Fruit fly (Drosophila melanogaster) whole organism, embryonic: ENCODE measurements around the gene CG14667.

Experiments used
- Abd-B ChIP-seq: fragments of 200-800 bp; sonication (Bioruptor generic); optimal IDR thresholded peaks from 2 replicates; lab custom pipeline; 2018; ENCODE audit warnings: missing biosample characterization, mild to moderate bottlenecking, missing genetic modification characterization, moderate library complexity
- Atf-2 ChIP-seq: fragments of 200-800 bp; sonication (Bioruptor generic); optimal IDR thresholded peaks from 2 replicates; lab custom pipeline; 2016; ENCODE audit warnings: missing biosample characterization, missing genetic modification characterization
- Bteb2 ChIP-seq: fragments of 200-800 bp; sonication (Bioruptor generic); optimal IDR thresholded peaks from 2 replicates; lab custom pipeline; 2016; ENCODE audit warnings: missing biosample characterization, missing genetic modification characterization
- CG10267 ChIP-seq: fragments of 200-800 bp; sonication (Bioruptor generic); optimal IDR thresholded peaks from 2 replicates; lab custom pipeline; 2018; ENCODE audit warnings: missing biosample characterization, mild to moderate bottlenecking, missing genetic modification characterization, moderate library complexity
- CG10431 ChIP-seq: fragments of 200-800 bp; sonication (Bioruptor generic); optimal IDR thresholded peaks from 3 replicates; lab custom pipeline; 2018; ENCODE audit warnings: missing biosample characterization, mild to moderate bottlenecking, missing genetic modification characterization
- CG10654 ChIP-seq: fragments of 200-800 bp; sonication (Bioruptor generic); optimal IDR thresholded peaks from 2 replicates; lab custom pipeline; 2016; ENCODE audit warnings: missing biosample characterization, missing genetic modification characterization
- CG11696 ChIP-seq: fragments of 200-800 bp; sonication (Bioruptor generic); IDR thresholded peaks from 2 replicates; pipeline ENCODE4 v1.3.6; 2022; ENCODE audit warnings: missing biosample characterization, missing genetic modification characterization
- CG12104 ChIP-seq: fragments of 200-800 bp; sonication (Bioruptor generic); optimal IDR thresholded peaks from 3 replicates; lab custom pipeline; 2016; ENCODE audit warnings: missing biosample characterization, missing genetic modification characterization
- CG12942 ChIP-seq: fragments of 200-800 bp; sonication (Bioruptor generic); optimal IDR thresholded peaks from 3 replicates; lab custom pipeline; 2016; ENCODE audit warnings: missing biosample characterization, missing genetic modification characterization
- CG13424 ChIP-seq: fragments of 200-800 bp; sonication (Bioruptor generic); optimal IDR thresholded peaks from 2 replicates; lab custom pipeline; 2019; ENCODE audit warnings: missing biosample characterization, mild to moderate bottlenecking, missing genetic modification characterization, moderate library complexity
- CG14667 ChIP-seq: fragments of 200-800 bp; sonication (Bioruptor generic); IDR thresholded peaks from 2 replicates; pipeline ENCODE4 v1.3.6; 2022; ENCODE audit warnings: missing biosample characterization, missing genetic modification characterization
- CG17385 ChIP-seq: fragments of 200-800 bp; sonication (Bioruptor generic); optimal IDR thresholded peaks from 3 replicates; lab custom pipeline; 2018; ENCODE audit warnings: missing biosample characterization, mild to moderate bottlenecking, missing genetic modification characterization
- CG17568 ChIP-seq: fragments of 200-800 bp; sonication (Bioruptor generic); optimal IDR thresholded peaks from 2 replicates; lab custom pipeline; 2018; ENCODE audit warnings: missing biosample characterization, mild to moderate bottlenecking, missing genetic modification characterization, moderate library complexity
- CG2678 ChIP-seq: fragments of 200-800 bp; sonication (Bioruptor generic); optimal IDR thresholded peaks from 3 replicates; lab custom pipeline; 2019; ENCODE audit warnings: missing biosample characterization, mild to moderate bottlenecking, missing genetic modification characterization, moderate library complexity
- CG31365 ChIP-seq: fragments of 200-800 bp; sonication (Bioruptor generic); optimal IDR thresholded peaks from 2 replicates; lab custom pipeline; 2018; ENCODE audit warnings: missing biosample characterization, mild to moderate bottlenecking, missing genetic modification characterization
- CG33213 ChIP-seq: fragments of 200-800 bp; sonication (Bioruptor generic); optimal IDR thresholded peaks from 3 replicates; lab custom pipeline; 2016; ENCODE audit warnings: missing biosample characterization, missing genetic modification characterization
- CG3407 ChIP-seq: fragments of 200-800 bp; sonication (Bioruptor generic); optimal IDR thresholded peaks from 2 replicates; lab custom pipeline; 2018; ENCODE audit warnings: missing biosample characterization, mild to moderate bottlenecking, missing genetic modification characterization
- CG4424 ChIP-seq: fragments of 200-800 bp; sonication (Bioruptor generic); optimal IDR thresholded peaks from 3 replicates; lab custom pipeline; 2016; ENCODE audit warnings: missing biosample characterization, missing genetic modification characterization
- CG4730 ChIP-seq: fragments of 200-800 bp; sonication (Bioruptor generic); IDR thresholded peaks from 2 replicates; pipeline ENCODE4 v1.3.6; 2022; ENCODE audit warnings: missing biosample characterization, missing genetic modification characterization
- CG6765 ChIP-seq: fragments of 200-800 bp; sonication (Bioruptor generic); optimal IDR thresholded peaks from 3 replicates; lab custom pipeline; 2017; ENCODE audit warnings: missing biosample characterization, mild to moderate bottlenecking, missing genetic modification characterization
- CG7372 ChIP-seq: fragments of 200-800 bp; sonication (Bioruptor generic); IDR thresholded peaks from 2 replicates; pipeline ENCODE4 v1.3.6; 2022; ENCODE audit warnings: missing biosample characterization, missing genetic modification characterization
- CG8281 ChIP-seq: fragments of 200-800 bp; sonication (Bioruptor generic); optimal IDR thresholded peaks from 2 replicates; lab custom pipeline; 2018; ENCODE audit warnings: missing biosample characterization, mild to moderate bottlenecking, missing genetic modification characterization, moderate library complexity
- CG8944 ChIP-seq: fragments of 200-800 bp; sonication (Bioruptor generic); optimal IDR thresholded peaks from 3 replicates; lab custom pipeline; 2016; ENCODE audit warnings: missing biosample characterization, missing genetic modification characterization
- CG9727 ChIP-seq: fragments of 200-800 bp; sonication (Bioruptor generic); optimal IDR thresholded peaks from 3 replicates; lab custom pipeline; 2017; ENCODE audit warnings: missing biosample characterization, mild to moderate bottlenecking, missing genetic modification characterization
- CHES-1-like ChIP-seq: fragments of 200-800 bp; sonication (Bioruptor generic); optimal IDR thresholded peaks from 2 replicates; lab custom pipeline; 2016; ENCODE audit warnings: missing biosample characterization, missing genetic modification characterization
- Dbx ChIP-seq: fragments of 200-800 bp; sonication (Bioruptor generic); IDR thresholded peaks from 3 replicates; pipeline ENCODE4 v1.3.6; 2022; ENCODE audit warnings: missing biosample characterization, missing genetic modification characterization
- Dip2 ChIP-seq: fragments of 200-800 bp; sonication (Bioruptor generic); IDR thresholded peaks from 2 replicates; pipeline ENCODE4 v1.3.6; 2022; ENCODE audit warnings: missing biosample characterization, missing genetic modification characterization
- Ets97D ChIP-seq: fragments of 200-800 bp; sonication (Bioruptor generic); optimal IDR thresholded peaks from 3 replicates; lab custom pipeline; 2016; ENCODE audit warnings: missing biosample characterization, missing genetic modification characterization
- Jarid2 ChIP-seq: fragments of 200-800 bp; sonication (Bioruptor generic); optimal IDR thresholded peaks from 3 replicates; lab custom pipeline; 2017; ENCODE audit warnings: mild to moderate bottlenecking, missing biosample characterization, missing genetic modification reagents, missing genetic modification characterization
- Lhr ChIP-seq: fragments of 200-800 bp; sonication (Bioruptor generic); optimal IDR thresholded peaks from 3 replicates; lab custom pipeline; 2017; ENCODE audit warnings: mild to moderate bottlenecking, missing biosample characterization, missing genetic modification reagents, missing genetic modification characterization
- Lpt ChIP-seq: fragments of >200 bp; optimal IDR thresholded peaks from 2 replicates; lab custom pipeline; 2018; ENCODE audit warnings: missing biosample characterization, missing genetic modification characterization
- Max ChIP-seq: fragments of 200-800 bp; sonication (Bioruptor generic); optimal IDR thresholded peaks from 2 replicates; lab custom pipeline; 2016; ENCODE audit warnings: missing biosample characterization, mild to moderate bottlenecking, missing genetic modification characterization
- Rx ChIP-seq: fragments of 200-800 bp; sonication (Bioruptor generic); IDR thresholded peaks from 2 replicates; pipeline ENCODE4 v1.3.6; 2022; ENCODE audit warnings: missing biosample characterization, missing genetic modification characterization
- Sox100B ChIP-seq: fragments of 200-800 bp; sonication (Bioruptor generic); optimal IDR thresholded peaks from 3 replicates; lab custom pipeline; 2018; ENCODE audit warnings: missing biosample characterization, mild to moderate bottlenecking, missing genetic modification characterization
- Stat92E ChIP-seq, 3 experiments: fragments of >200 bp in 2 of 3; fragments of 200-800 bp in 1 of 3; sonication (Bioruptor generic) in 1 of 3; optimal IDR thresholded peaks; 2 replicates each; lab custom pipeline; 2017 to 2019; ENCODE audit warnings: missing biosample characterization in 3 of 3, missing genetic modification characterization in 3 of 3, mild to moderate bottlenecking in 1 of 3, moderate library complexity in 1 of 3
- ac ChIP-seq: fragments of 200-800 bp; sonication (Bioruptor generic); optimal IDR thresholded peaks from 3 replicates; lab custom pipeline; 2017; ENCODE audit warnings: missing biosample characterization, mild to moderate bottlenecking, missing genetic modification characterization
- br ChIP-seq: fragments of >200 bp; optimal IDR thresholded peaks from 2 replicates; lab custom pipeline; 2017
- cad ChIP-seq: fragments of >200 bp; optimal IDR thresholded peaks from 2 replicates; lab custom pipeline; 2017; ENCODE audit warnings: missing biosample characterization, missing genetic modification characterization
- ewg ChIP-seq: fragments of 200-800 bp; sonication (Bioruptor generic); optimal IDR thresholded peaks from 3 replicates; lab custom pipeline; 2017; ENCODE audit warnings: mild to moderate bottlenecking, missing biosample characterization, missing genetic modification reagents, missing genetic modification characterization
- eyg ChIP-seq: fragments of 200-800 bp; sonication (Bioruptor generic); optimal IDR thresholded peaks from 3 replicates; lab custom pipeline; 2016; ENCODE audit warnings: missing biosample characterization, missing genetic modification characterization
- h ChIP-seq: fragments of >200 bp; optimal IDR thresholded peaks from 2 replicates; lab custom pipeline; 2017
- jumu ChIP-seq: fragments of 200-800 bp; sonication (Bioruptor generic); optimal IDR thresholded peaks from 3 replicates; lab custom pipeline; 2016; ENCODE audit warnings: missing biosample characterization, missing genetic modification characterization
- maf-S ChIP-seq: fragments of 200-800 bp; sonication (Bioruptor generic); optimal IDR thresholded peaks from 2 replicates; lab custom pipeline; 2016; ENCODE audit warnings: missing biosample characterization, missing genetic modification characterization
- nerfin-2 ChIP-seq: fragments of 200-800 bp; sonication (Bioruptor generic); IDR thresholded peaks from 2 replicates; pipeline ENCODE4 v1.3.6; 2022; ENCODE audit warnings: missing biosample characterization, missing genetic modification characterization; ENCODE audit not compliant: partially characterized antibody
- pzg ChIP-seq: fragments of 200-800 bp; sonication (Bioruptor generic); optimal IDR thresholded peaks from 3 replicates; lab custom pipeline; 2018; ENCODE audit warnings: missing biosample characterization, mild to moderate bottlenecking, missing genetic modification characterization, moderate library complexity
- sens ChIP-seq: fragments of 200-800 bp; sonication (Bioruptor generic); peaks from one replicate; lab custom pipeline; 2016; ENCODE audit warnings: missing biosample characterization, missing genetic modification characterization
- tin ChIP-seq: fragments of 200-800 bp; sonication (Bioruptor generic); optimal IDR thresholded peaks from 3 replicates; lab custom pipeline; 2016; ENCODE audit warnings: missing biosample characterization, missing genetic modification characterization
- tio ChIP-seq: fragments of 200-800 bp; sonication (Bioruptor generic); optimal IDR thresholded peaks from 2 replicates; lab custom pipeline; 2017; ENCODE audit warnings: missing biosample characterization, missing genetic modification characterization, inconsistent platforms
- ttk ChIP-seq: fragments of 200-800 bp; sonication (Bioruptor generic); IDR thresholded peaks from 2 replicates; pipeline ENCODE4 v2.1.2; 2022; ENCODE audit warnings: missing biosample characterization, missing genetic modification characterization
- tx ChIP-seq: fragments of 200-800 bp; sonication (Bioruptor generic); optimal IDR thresholded peaks from 2 replicates; lab custom pipeline; 2016; ENCODE audit warnings: missing biosample characterization, missing genetic modification characterization
- unpg ChIP-seq: fragments of 200-800 bp; sonication (Bioruptor generic); optimal IDR thresholded peaks from 3 replicates; lab custom pipeline; 2018; ENCODE audit warnings: missing biosample characterization, mild to moderate bottlenecking, missing genetic modification characterization, moderate library complexity
- zfh1 ChIP-seq: fragments of 200-800 bp; sonication (Bioruptor generic); IDR thresholded peaks from 3 replicates; pipeline ENCODE4 v1.3.6; 2022; ENCODE audit warnings: missing biosample characterization, missing genetic modification characterization

Gene CG14667

DNA sequence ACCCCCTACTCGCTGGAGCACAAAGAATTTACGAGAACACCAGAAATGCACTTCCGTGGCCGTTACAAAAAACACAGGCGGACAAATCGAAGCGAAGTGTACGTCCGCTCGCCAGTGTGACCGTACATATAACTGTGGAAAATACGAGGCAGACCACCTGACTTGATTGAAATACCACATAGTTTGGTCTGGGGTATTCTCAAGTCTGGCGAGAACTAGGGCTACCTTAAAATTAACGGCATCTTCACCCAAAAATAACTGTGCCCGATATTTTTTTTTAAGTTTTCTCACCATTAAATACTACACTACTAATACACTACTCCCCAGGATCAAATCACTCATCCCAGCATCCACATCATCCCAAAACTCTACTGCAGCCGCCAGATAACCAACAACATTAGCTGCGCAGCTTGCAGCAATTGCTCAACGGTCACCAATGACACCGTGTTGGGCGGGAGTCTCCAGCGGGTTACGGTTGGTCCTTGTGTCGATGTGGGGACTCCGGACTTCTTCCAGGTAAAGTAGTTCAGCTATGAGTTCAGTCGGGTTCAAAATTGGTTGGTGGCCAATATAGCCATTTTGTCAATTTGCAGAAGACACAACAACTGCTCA is 6.5 kb upstream of the CG14667 start, which contains the start of gene Cerk (continued):
- TF ChIP-seq nerfin-2 (GFP tag; lab: Robert Waterston, UW) (peak; percentile 57), CG7372 (GFP tag; lab: Robert Waterston, UW) (no peak), CG14667 (GFP tag; lab: Robert Waterston, UW) (no peak; the same call in 1 of the 2 replicates), unpg (GFP tag; lab: Kevin White, UChicago) (peak; percentile 23), eyg (GFP tag; lab: Kevin White, UChicago) (peak; percentile 59), tin (GFP tag; lab: Kevin White, UChicago) (no peak), CG9727 (GFP tag; lab: Kevin White, UChicago) (no peak), zfh1 (0 out of 3 replicates have a peak, but pooled peaks have one; percentile 28), CG12942 (GFP tag; lab: Kevin White, UChicago) (peak; percentile 17), CG8944 (GFP tag; lab: Kevin White, UChicago) (peak; percentile 21), Sox100B (GFP tag; lab: Kevin White, UChicago) (no peak), CG3407 (GFP tag; lab: Kevin White, UChicago) (no peak), sens (peak; percentile 88), pzg (GFP tag; lab: Kevin White, UChicago) (peak; percentile 91), CG10654 (no peak), CG2678 (no peak), CG4730 (GFP tag; lab: Robert Waterston, UW) (no peak), ac (GFP tag; lab: Kevin White, UChicago) (no peak), ewg (GFP tag; lab: Kevin White, UChicago) (no peak), Bteb2 (GFP tag; lab: Kevin White, UChicago) (no peak), Lhr (GFP tag; lab: Kevin White, UChicago) (peak; percentile 77), Atf-2 (peak; percentile 24), br (lab: Kevin White, UChicago) (no peak), cad (GFP tag; lab: Kevin White, UChicago) (no peak), Rx (GFP tag; lab: Robert Waterston, UW) (no peak), CG10431 (GFP tag; lab: Kevin White, UChicago) (peak; percentile 25), ttk (GFP tag; lab: Robert Waterston, UW) (no peak), CG6765 (no peak), CG8281 (no peak), CG11696 (GFP tag; lab: Robert Waterston, UW) (no peak), CG4424 (peak; percentile 1), CHES-1-like (peak; percentile 52), Jarid2 (GFP tag; lab: Kevin White, UChicago) (peak; percentile 93), CG33213 (GFP tag; lab: Kevin White, UChicago) (peak; percentile 73), tio (no peak), tx (peak; percentile 27), Lpt (GFP tag; lab: Kevin White, UChicago) (no peak), Dip2 (no peak), CG13424 (peak; percentile 34), maf-S (no peak), Ets97D (GFP tag; lab: Kevin White, UChicago) (peak; percentile 78), Dbx (GFP tag; lab: Robert Waterston, UW) (peak; percentile 73), Abd-B (GFP tag; lab: Kevin White, UChicago) (no peak), CG10267 (peak; percentile 27), CG12104 (GFP tag; lab: Kevin White, UChicago) (no peak), CG31365 (no peak), h (lab: Kevin White, UChicago) (no peak), Max (no peak), CG17385 (peak; percentile 36), Stat92E (GFP tag; optimal IDR thresholded peaks at IDR 0.05; lab: Kevin White, UChicago) (peak in 1 of 3 experiments; percentile 68), jumu (GFP tag; lab: Kevin White, UChicago) (peak; percentile 5), CG17568 (no peak)
